Worm (Caenorhabditis elegans) whole organism, young adult: Measurements from ENCODE around the gene C16D9.5.

Experiments
- T07F8.4 ChIP-seq: sonication (generic microtip); optimal IDR thresholded peaks from 2 replicates; lab custom pipeline; 2016; ENCODE audit warnings: mild to moderate bottlenecking, missing genetic modification characterization, moderate library complexity, missing compliant biosample characterization
- dpff-1 ChIP-seq: sonication (generic microtip); optimal IDR thresholded peaks from 2 replicates; lab custom pipeline; 2017; ENCODE audit warnings: mild to moderate bottlenecking, missing genetic modification characterization, missing compliant biosample characterization
- dpl-1 ChIP-seq: fragments of 150-350 bp; optimal IDR thresholded peaks from 2 replicates; lab custom pipeline; 2014; ENCODE audit warnings: missing biosample characterization, missing genetic modification reagents, missing genetic modification characterization
- hmg-20 ChIP-seq: fragments of 200-800 bp; sonication (Bioruptor generic); IDR thresholded peaks from 2 replicates; pipeline ENCODE4 v1.3.6; 2022; ENCODE audit warnings: missing genetic modification reagents, missing genetic modification characterization, missing compliant biosample characterization
- madf-6 ChIP-seq: fragments of 200-800 bp; sonication (Bioruptor generic); IDR thresholded peaks from 2 replicates; pipeline ENCODE4 v1.3.6; 2022; ENCODE audit warnings: missing genetic modification reagents, missing genetic modification characterization, missing compliant biosample characterization
- nfya-1 ChIP-seq: sonication (generic microtip); optimal IDR thresholded peaks from 2 replicates; lab custom pipeline; 2017; ENCODE audit warnings: antibody characterized with exemption, missing compliant biosample characterization, missing genetic modification characterization, borderline replicate concordance; ENCODE audit not compliant: insufficient read depth
- nhr-120 ChIP-seq: fragments of 200-800 bp; sonication (Bioruptor generic); IDR thresholded peaks from 2 replicates; pipeline ENCODE4 v1.3.6; 2022; ENCODE audit warnings: missing genetic modification characterization, missing compliant biosample characterization
- snpc-1.3 ChIP-seq: sonication (generic microtip); optimal IDR thresholded peaks from 2 replicates; lab custom pipeline; 2017; ENCODE audit warnings: missing genetic modification characterization, mild to moderate bottlenecking, missing compliant biosample characterization, antibody characterized with exemption, moderate library complexity, missing genotype, missing genetic modification reagents; ENCODE audit not compliant: insufficient read depth
- unc-62 ChIP-seq: fragments of 150-350 bp; optimal IDR thresholded peaks from 2 replicates; lab custom pipeline; 2014; ENCODE audit warnings: missing biosample characterization, missing genetic modification reagents, missing genetic modification characterization

DNA sequence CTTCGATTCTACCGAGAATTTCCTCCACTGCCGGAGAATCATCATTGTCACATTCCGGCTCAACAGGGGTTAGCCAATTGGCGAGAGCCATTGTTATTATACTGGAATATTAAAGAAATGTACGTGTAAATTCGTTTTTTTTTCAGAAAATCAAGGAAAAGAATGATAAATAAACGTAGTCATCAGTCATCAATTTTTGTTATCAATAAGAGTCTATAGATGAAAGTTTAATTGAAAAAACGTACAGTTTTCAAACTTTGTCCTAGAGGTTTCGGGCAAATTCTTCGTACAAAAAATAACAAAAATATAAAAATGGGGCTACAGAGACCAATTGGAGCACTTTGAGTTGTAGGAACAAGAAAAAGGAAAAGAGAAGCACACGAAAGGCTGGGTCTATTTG is 46.4 kb downstream of the C16D9.5 start, which contains the start of gene F20D6.11:
- TF ChIP-seq dpff-1 (tag; lab: Kevin White, UChicago) (no peak), T07F8.4 (no peak), dpl-1 (GFP tag; lab: Kevin White, UChicago) (no peak), nfya-1 (tag; lab: Kevin White, UChicago) (no peak), madf-6 (no peak), nhr-120 (GFP tag; lab: Robert Waterston, UW) (no peak), hmg-20 (GFP tag; lab: Robert Waterston, UW) (no peak), snpc-1.3 (tag; lab: Kevin White, UChicago) (no peak), unc-62 (GFP tag; lab: Kevin White, UChicago) (no peak)
